Worm (Caenorhabditis elegans): ENCODE data around the gene C40A11.4.
A peak's percentile ranks its signal among the peaks of the same experiment; 100 is the strongest.

The C40A11.4 gene

DNA sequence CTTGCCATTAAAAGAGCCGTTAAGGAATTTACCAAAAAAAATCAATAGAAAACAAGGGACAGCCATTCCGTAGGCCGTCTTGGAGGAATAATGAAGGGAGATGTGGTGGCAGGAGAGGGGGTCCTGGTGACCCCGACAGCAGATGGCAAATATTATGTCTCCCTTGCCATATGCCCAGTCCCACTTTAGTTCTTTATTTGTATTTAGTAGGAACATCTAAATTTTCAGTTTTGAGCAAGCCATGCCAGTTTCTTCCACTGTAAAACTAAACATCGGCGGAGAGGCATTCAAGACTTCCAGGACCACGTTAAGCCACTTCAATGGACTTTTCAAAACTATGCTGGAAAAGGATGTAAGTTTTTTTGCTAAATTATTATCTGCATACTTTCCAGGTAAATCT lies at the start of gene C40A11.4:
Gene C40A11.4 (plus strand): TSS at position 188 of the 400 bp plus-strand sequence.
- TF ChIP-seq tbx-7 (tag; optimal IDR thresholded peaks at IDR 0.05), result no peak
- TF ChIP-seq ceh-48 (tag; optimal IDR thresholded peaks at IDR 0.05), result peak; percentile 16
- TF ChIP-seq hlh-15 (tag; optimal IDR thresholded peaks at IDR 0.05), result no peak
- no peak for TF ChIP-seq unc-3 (GFP tag; conservative IDR thresholded peaks at IDR 0.05)
- TF ChIP-seq unc-3 (tag; optimal IDR thresholded peaks at IDR 0.05), result no peak
- TF ChIP-seq dve-1 (tag; optimal IDR thresholded peaks at IDR 0.05), result no peak
- TF ChIP-seq nfya-1 (tag; optimal IDR thresholded peaks at IDR 0.05), result no peak
- no peak for TF ChIP-seq K02D7.2 (tag; optimal IDR thresholded peaks at IDR 0.05)
- no peak for TF ChIP-seq pat-9 (tag; optimal IDR thresholded peaks at IDR 0.05)
- no peak for TF ChIP-seq hlh-13 (GFP tag; optimal IDR thresholded peaks at IDR 0.05)

DNA sequence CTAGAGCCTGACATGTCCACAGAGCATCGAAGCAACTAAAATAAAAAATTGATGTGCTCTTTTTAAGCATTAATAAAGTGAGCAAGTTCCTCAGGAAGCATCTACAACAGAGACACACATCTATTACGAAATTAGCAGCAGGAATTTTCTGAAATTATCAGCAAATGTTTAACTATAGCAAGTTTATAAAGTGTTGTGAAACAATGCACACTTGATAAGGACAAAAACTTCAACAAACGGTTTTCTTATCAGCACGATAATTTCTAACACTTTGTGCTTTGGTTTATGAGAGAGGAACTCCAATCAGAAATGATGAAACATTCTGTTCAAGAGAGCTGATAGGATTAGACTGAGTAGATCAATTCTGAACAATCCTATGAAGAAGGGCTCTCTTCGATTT lies 46.6 kb upstream of the C40A11.4 start, which contains the start of gene trpl-5:
Gene trpl-5 (minus strand): TSS at position 32 of the 400 bp plus-strand sequence.
- peak; percentile 80 for TF ChIP-seq elt-2 (tag; optimal IDR thresholded peaks at IDR 0.05)
- TF ChIP-seq nhr-232 (tag; optimal IDR thresholded peaks at IDR 0.05), result no peak
- TF ChIP-seq lim-6 (tag; optimal IDR thresholded peaks at IDR 0.05), result no peak

- TF ChIP-seq lim-6 (tag; optimal IDR thresholded peaks at IDR 0.05) (no peak), pha-4 (tag; optimal IDR thresholded peaks at IDR 0.05) (no peak), dve-1 (tag; optimal IDR thresholded peaks at IDR 0.05) (no peak), rnt-1 (tag; optimal IDR thresholded peaks at IDR 0.05) (no peak), nhr-232 (tag; optimal IDR thresholded peaks at IDR 0.05) (no peak), Y22D7AL.16 (tag; optimal IDR thresholded peaks at IDR 0.05) (no peak), T23F11.4 (GFP tag; optimal IDR thresholded peaks at IDR 0.05) (no peak), ref-2 (tag; optimal IDR thresholded peaks at IDR 0.05) (no peak), unc-42 (tag; optimal IDR thresholded peaks at IDR 0.05) (no peak)
Measured at ce11 chrII:2091972-2092371, 45.2 kb upstream of the C40A11.4 start, which contains the start of gene T16A1.10. T16A1.10 (minus strand) TSS chrII:2092094.

- no peak for TF ChIP-seq elt-2 (tag; optimal IDR thresholded peaks at IDR 0.05)
- TF ChIP-seq sox-4 (tag; optimal IDR thresholded peaks at IDR 0.05), result no peak
- TF ChIP-seq mec-3 (tag; optimal IDR thresholded peaks at IDR 0.05; ENCODE audit: borderline replicate concordance), result no peak
- TF ChIP-seq ceh-14 (tag; optimal IDR thresholded peaks at IDR 0.05), result no peak
- no peak for TF ChIP-seq ceh-45 (GFP tag; IDR thresholded peaks at IDR 0.05)
Measured at ce11 chrII:2093456-2093926, 43.7 kb upstream of the C40A11.4 start, which contains the start of gene fbxb-37. fbxb-37 (minus strand) TSS chrII:2093876.

DNA sequence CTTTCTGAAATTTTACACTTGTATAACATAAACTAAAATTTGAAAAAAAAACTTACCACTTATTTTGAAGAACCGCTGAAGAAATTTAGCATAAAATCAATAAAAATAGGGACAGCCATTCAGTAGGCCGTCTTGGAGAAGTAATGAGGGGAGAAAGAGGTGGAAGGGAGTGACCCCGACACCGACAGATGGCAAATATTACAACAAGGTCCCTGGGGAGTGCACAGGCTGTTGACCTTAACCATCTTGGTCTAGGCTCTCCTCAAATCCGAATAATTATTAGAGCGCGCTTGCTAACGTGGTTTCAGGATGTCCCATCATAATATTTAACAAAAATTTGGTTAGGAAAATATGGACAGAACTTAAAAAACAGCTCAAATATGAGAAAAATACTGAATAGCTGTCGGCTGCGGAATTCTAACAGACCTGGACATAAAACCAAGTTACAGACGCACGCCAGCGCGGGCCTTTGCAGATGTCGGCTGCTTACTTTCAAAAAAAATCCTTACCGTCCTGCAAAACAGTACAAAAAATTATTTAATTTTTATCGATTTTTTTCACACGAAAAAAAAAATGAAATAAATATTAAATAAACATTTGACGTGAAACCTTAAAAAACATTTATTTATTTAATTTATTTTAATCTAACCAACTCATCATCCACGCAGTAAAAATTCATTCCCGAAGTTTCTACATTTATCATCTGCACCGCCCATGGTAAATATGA lies 42.1 kb upstream of the C40A11.4 start, which contains the start of gene T16A1.2:
Gene T16A1.2 (plus strand): TSS at position 677 of the 727 bp plus-strand sequence.
- no peak for TF ChIP-seq ceh-6 (GFP tag; optimal IDR thresholded peaks at IDR 0.05)
- TF ChIP-seq T23F11.4 (GFP tag; optimal IDR thresholded peaks at IDR 0.05), result no peak
- no peak for TF ChIP-seq elt-2 (tag; optimal IDR thresholded peaks at IDR 0.05)
- TF ChIP-seq ref-2 (tag; optimal IDR thresholded peaks at IDR 0.05), result no peak
- no peak for TF ChIP-seq ceh-19 (GFP tag; optimal IDR thresholded peaks at IDR 0.05)
- no peak for TF ChIP-seq nhr-232 (tag; optimal IDR thresholded peaks at IDR 0.05)

DNA sequence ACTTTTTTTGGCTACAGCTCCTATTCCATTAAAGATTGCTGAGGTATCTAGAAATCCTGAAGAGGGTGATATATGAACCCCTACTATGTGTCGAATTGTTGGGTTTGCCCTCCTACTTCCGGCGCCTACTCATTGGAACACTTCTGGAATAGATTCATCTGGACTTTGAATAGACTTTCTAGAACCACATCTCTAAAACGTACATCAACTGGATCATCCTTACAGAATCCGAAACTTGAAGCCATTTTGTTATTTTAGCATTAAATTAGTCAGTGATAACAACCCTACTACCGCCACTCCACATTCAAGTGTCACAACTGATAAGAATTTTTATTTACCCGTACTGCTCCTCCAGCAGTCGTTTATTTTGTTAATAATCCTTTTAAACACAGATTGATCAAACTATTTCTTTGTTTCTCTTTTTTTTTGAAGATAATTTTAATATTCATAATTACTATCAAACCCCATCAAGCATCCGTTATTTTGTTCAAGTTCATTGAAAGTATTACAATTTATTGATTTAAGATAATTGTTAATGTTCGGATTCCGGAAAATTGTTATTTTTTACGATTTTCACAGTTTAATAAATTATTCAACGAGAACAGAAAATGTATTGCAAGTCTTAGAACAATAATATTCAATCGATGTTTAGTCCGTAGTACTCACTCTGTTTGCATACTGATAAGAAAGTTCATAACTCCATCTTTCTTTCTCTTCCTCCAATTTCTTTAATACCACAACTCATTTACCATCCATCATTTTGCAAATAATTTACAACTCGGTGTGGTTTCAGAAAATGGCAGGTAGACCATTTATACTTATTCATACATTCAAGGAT lies 37.9 kb upstream of the C40A11.4 start, which contains the start of gene math-42:
Gene math-42 (plus strand): TSS at position 788 of the 838 bp plus-strand sequence.
- TF ChIP-seq elt-2 (tag; optimal IDR thresholded peaks at IDR 0.05) (peak; percentile 46), ttx-3 (tag; optimal IDR thresholded peaks at IDR 0.05) (no peak)
